Worm (Caenorhabditis elegans): ENCODE measurements around the gene F21G4.1.

F21G4.1 gene

DNA sequence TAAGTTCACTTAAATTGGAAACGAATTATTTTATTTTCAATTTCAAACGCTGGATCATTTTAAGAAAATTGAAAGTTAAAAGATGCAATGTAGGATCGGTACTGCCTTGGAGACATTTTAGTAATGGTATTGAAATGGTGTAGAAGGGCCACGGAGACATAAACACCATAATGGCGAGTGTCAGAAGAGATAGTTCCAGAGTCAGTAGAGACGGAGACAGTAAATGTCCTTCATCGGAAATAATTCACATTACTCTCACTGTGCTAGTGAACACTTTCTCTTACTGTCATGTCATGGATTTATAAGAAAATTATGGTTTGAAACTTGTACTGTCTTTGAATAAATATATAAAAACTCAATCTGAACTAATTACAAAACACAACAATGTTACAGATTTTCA lies 941 bp upstream of the F21G4.1 start:
- TF ChIP-seq lsy-2 (tag; optimal IDR thresholded peaks at IDR 0.05) (no peak), blmp-1 (tag; optimal IDR thresholded peaks at IDR 0.05; ENCODE audit: insufficient read depth) (peak; percentile 76)

DNA sequence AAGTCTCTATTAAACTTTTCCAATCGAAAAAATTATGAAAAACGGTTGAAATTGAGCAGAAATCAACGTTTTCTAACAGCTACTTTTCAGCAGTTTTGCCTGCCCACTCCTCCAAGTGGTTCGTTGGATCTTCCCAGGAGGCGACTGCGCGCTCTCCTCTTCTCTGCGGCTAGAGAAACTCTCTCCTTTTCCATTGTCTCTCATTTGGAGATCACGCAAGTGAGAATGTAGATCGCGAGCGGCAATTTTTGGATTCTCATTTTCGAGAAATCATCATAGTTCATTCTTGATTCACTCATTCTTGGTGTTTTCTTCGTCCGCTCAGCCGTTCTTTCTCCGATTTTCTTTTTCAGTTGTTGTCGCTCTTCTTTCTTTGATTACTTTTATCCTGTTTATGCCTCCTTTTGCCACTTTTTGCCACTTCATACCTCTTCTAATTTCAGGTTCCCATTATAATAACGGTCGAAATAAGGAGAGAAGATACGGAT lies 8.2 kb downstream of the F21G4.1 start, which contains the start of gene mrp-4:
Gene mrp-4 (plus strand): TSS at position 438 of the 488 bp plus-strand sequence.
- TF ChIP-seq gmeb-1 (tag; optimal IDR thresholded peaks at IDR 0.05), result no peak
- TF ChIP-seq C34F6.9 (tag; optimal IDR thresholded peaks at IDR 0.05), result no peak
- TF ChIP-seq nhr-10 (tag; optimal IDR thresholded peaks at IDR 0.05), result no peak
- TF ChIP-seq ceh-82 (tag; optimal IDR thresholded peaks at IDR 0.05), result no peak
- TF ChIP-seq peb-1 (tag; optimal IDR thresholded peaks at IDR 0.05), result no peak
- no peak for TF ChIP-seq Y55F3AM.14 (GFP tag; optimal IDR thresholded peaks at IDR 0.05)
- no peak for TF ChIP-seq unc-39 (tag; optimal IDR thresholded peaks at IDR 0.05)
- no peak for TF ChIP-seq ama-1 (optimal IDR thresholded peaks at IDR 0.05)
- TF ChIP-seq ZK546.5 (tag; optimal IDR thresholded peaks at IDR 0.05), result no peak
- TF ChIP-seq sem-4 (tag; optimal IDR thresholded peaks at IDR 0.05), result no peak
- TF ChIP-seq lin-13 (GFP tag; optimal IDR thresholded peaks at IDR 0.05), result no peak
- TF ChIP-seq nhr-6 (tag; optimal IDR thresholded peaks at IDR 0.05), result no peak
- TF ChIP-seq elt-3 (tag; optimal IDR thresholded peaks at IDR 0.05), result no peak
- TF ChIP-seq crh-2 (tag; optimal IDR thresholded peaks at IDR 0.05), result no peak

DNA sequence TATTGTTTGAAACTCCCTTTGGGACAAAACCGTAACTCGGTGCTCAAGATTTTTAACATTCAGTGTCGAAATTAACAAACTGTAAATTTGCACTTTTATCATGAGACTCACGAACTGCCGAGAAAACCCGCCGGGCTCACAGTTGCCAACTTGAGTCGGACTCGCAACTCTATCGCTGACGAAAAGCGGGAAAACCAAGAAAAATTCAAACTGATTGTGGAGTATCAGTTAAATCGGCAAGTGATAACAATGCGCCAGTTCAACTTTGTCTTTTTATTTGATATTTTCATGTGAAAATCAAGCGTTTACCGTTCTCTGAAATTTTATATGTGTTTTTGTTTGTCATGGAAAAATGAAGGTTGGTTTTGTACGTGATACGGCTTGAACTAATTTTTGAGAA lies 9.6 kb downstream of the F21G4.1 start:
- TF ChIP-seq fos-1 (tag; optimal IDR thresholded peaks at IDR 0.05), result peak; percentile 85
- TF ChIP-seq aly-2 (tag; optimal IDR thresholded peaks at IDR 0.05), result no peak
- no peak for TF ChIP-seq ztf-4 (tag; optimal IDR thresholded peaks at IDR 0.05)

DNA sequence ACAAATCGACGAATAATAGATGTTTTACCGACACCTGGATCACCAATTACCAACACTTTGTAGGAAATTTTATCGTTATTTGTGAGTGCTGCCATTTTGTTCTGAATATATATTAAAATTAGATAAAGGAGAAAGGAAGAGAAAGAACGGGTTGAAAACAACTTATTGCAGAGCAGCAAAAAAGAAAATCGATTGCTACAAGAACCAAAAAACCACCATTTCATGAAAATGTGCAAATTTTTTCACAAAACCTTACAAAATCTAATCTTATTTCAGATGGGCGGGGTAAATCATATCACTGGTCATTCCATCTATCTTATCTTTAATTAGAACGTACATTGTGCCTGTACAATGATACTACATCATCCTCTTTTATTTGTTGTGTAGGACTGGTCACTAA lies 10.0 kb downstream of the F21G4.1 start, which contains the start of gene glo-1:
Gene glo-1 (minus strand): TSS at position 101 of the 400 bp plus-strand sequence.
- no peak for TF ChIP-seq R02D3.7 (tag; optimal IDR thresholded peaks at IDR 0.05)
- TF ChIP-seq sma-9 (GFP tag; optimal IDR thresholded peaks at IDR 0.05), result no peak
- TF ChIP-seq sma-9 (tag; optimal IDR thresholded peaks at IDR 0.05), result no peak
- TF ChIP-seq nhr-6 (tag; optimal IDR thresholded peaks at IDR 0.05), result no peak
- no peak for TF ChIP-seq ztf-4 (tag; optimal IDR thresholded peaks at IDR 0.05)
- no peak for TF ChIP-seq unc-62 (GFP tag; optimal IDR thresholded peaks at IDR 0.05)
- no peak for TF ChIP-seq nhr-77 (tag; optimal IDR thresholded peaks at IDR 0.05)
- no peak for TF ChIP-seq F13H6.1 (tag; optimal IDR thresholded peaks at IDR 0.05)

DNA sequence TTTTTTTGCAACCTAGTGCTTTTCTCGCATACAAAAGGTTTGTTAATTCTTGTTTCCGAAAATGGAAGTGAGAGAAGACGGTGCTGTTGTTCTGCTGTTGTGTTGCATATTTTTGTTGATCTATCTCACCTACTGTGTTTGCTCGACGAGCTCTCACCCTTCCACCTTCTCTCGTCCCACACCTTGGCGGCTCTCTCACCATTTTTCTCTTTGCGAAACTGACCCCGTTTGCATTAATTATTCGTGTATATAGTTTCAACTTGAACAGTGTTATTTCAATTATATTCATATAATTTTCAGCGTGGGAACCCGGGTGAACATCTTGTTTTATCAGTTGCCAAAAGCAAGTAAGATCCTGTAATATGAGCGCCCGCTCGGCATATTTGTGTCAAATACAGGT lies 15.0 kb downstream of the F21G4.1 start, which contains the start of gene R07B1.9:
Gene R07B1.9 (plus strand): TSS at position 301 of the 400 bp plus-strand sequence.
- no peak for TF ChIP-seq nhr-10 (tag; optimal IDR thresholded peaks at IDR 0.05)
- TF ChIP-seq sma-3 (GFP tag; optimal IDR thresholded peaks at IDR 0.05), result no peak
- no peak for TF ChIP-seq fos-1 (tag; optimal IDR thresholded peaks at IDR 0.05)
- TF ChIP-seq zag-1 (tag; optimal IDR thresholded peaks at IDR 0.05), result no peak
- TF ChIP-seq unc-55 (GFP tag; optimal IDR thresholded peaks at IDR 0.05), result no peak
- no peak for TF ChIP-seq nhr-237 (tag; optimal IDR thresholded peaks at IDR 0.05)
- TF ChIP-seq ztf-1 (GFP tag; conservative IDR thresholded peaks at IDR 0.05), result no peak
- TF ChIP-seq ztf-11 (tag; optimal IDR thresholded peaks at IDR 0.05), result no peak
- no peak for TF ChIP-seq lin-11 (tag; optimal IDR thresholded peaks at IDR 0.05)
- no peak for TF ChIP-seq nhr-6 (tag; optimal IDR thresholded peaks at IDR 0.05)
- TF ChIP-seq skn-1 (tag; optimal IDR thresholded peaks at IDR 0.05), result no peak
- no peak for TF ChIP-seq crh-2 (tag; optimal IDR thresholded peaks at IDR 0.05)
- no peak for TF ChIP-seq C34F6.9 (tag; optimal IDR thresholded peaks at IDR 0.05)
- no peak for TF ChIP-seq sma-9 (GFP tag; optimal IDR thresholded peaks at IDR 0.05)
- no peak for TF ChIP-seq sma-9 (tag; optimal IDR thresholded peaks at IDR 0.05)
- TF ChIP-seq lsy-2 (tag; optimal IDR thresholded peaks at IDR 0.05), result no peak
- no peak for TF ChIP-seq nhr-11 (tag; optimal IDR thresholded peaks at IDR 0.05)

DNA sequence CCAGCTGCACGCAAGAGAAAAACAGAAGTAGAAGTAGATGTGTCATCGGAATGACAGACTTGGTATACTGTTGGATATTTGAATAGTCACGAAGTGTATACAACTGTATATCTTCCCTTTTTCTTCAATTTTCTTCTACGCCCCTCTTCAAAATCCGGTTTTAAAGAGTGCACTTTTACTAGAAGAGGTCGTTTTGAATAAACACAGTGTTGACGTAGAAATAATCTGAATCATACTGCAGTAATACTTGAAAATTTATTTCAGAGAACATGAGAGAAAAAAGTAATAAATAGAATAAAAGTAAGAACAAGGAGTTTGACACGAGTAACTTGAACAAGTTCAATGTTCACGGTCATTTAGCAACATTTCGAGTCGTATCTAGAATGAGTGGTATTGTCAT lies 19.6 kb downstream of the F21G4.1 start, which contains the start of gene R07B1.8:
Gene R07B1.8 (minus strand): TSS at position 101 of the 400 bp plus-strand sequence.
- no peak for TF ChIP-seq elt-3 (tag; optimal IDR thresholded peaks at IDR 0.05)
- no peak for TF ChIP-seq unc-55 (GFP tag; optimal IDR thresholded peaks at IDR 0.05)
- TF ChIP-seq dmd-4 (tag; optimal IDR thresholded peaks at IDR 0.05), result no peak
- no peak for TF ChIP-seq nhr-77 (tag; optimal IDR thresholded peaks at IDR 0.05)
- no peak for TF ChIP-seq peb-1 (tag; optimal IDR thresholded peaks at IDR 0.05)
- no peak for TF ChIP-seq Y55F3AM.14 (GFP tag; optimal IDR thresholded peaks at IDR 0.05)
